Worm (Caenorhabditis elegans) whole organism, L3 larva: Measurements from ENCODE around the gene C27A2.12.

Experiments used
- elt-3 ChIP-seq, 3 experiments: fragments of 150-350 bp in 1 of 3; sonication (generic microtip) in 2 of 3; optimal IDR thresholded peaks; 2 replicates in 2 of 3; 4 replicates in 1 of 3; lab custom pipeline; 2014 to 2017; ENCODE audit warnings: missing biosample characterization in 3 of 3, missing genetic modification characterization in 3 of 3
- fkh-10 ChIP-seq: sonication (generic microtip); optimal IDR thresholded peaks from 2 replicates; lab custom pipeline; 2017; ENCODE audit warnings: missing biosample characterization, missing genetic modification reagents, missing genetic modification characterization
- pqm-1 ChIP-seq: fragments of 150-350 bp; optimal IDR thresholded peaks from 2 replicates; lab custom pipeline; 2017; ENCODE audit warnings: missing biosample characterization, missing genetic modification characterization, inconsistent platforms
- ztf-4 ChIP-seq: fragments of 150-350 bp; optimal IDR thresholded peaks from 2 replicates; lab custom pipeline; 2014; ENCODE audit warnings: missing biosample characterization, missing genetic modification characterization

ce11 chrII:5093945-5094344 lies 36.0 kb upstream of the C27A2.12 start, which contains the start of gene C04G6.13:
- TF ChIP-seq ztf-4 (tag; lab: Kevin White, UChicago) (no peak), fkh-10 (GFP tag; lab: Kevin White, UChicago) (no peak), pqm-1 (tag; lab: Kevin White, UChicago) (no peak), elt-3 (tag; optimal IDR thresholded peaks at IDR 0.05; lab: Kevin White, UChicago) (no peak)
